Worm (Caenorhabditis elegans) whole organism, late embryonic: ENCODE results near the gene col-102.

Experiments
- ahr-1 ChIP-seq: sonication (generic microtip); optimal IDR thresholded peaks from 2 replicates; lab custom pipeline; 2016; ENCODE audit warnings: missing genetic modification characterization, missing compliant biosample characterization
- dve-1 ChIP-seq: sonication (generic microtip); optimal IDR thresholded peaks from 2 replicates; lab custom pipeline; 2017; ENCODE audit warnings: antibody characterized with exemption, mild to moderate bottlenecking, missing genetic modification characterization, missing compliant biosample characterization
- elt-2 ChIP-seq: sonication (generic microtip); optimal IDR thresholded peaks from 2 replicates; lab custom pipeline; 2016; ENCODE audit warnings: missing genetic modification reagents, missing genetic modification characterization, missing compliant biosample characterization

DNA sequence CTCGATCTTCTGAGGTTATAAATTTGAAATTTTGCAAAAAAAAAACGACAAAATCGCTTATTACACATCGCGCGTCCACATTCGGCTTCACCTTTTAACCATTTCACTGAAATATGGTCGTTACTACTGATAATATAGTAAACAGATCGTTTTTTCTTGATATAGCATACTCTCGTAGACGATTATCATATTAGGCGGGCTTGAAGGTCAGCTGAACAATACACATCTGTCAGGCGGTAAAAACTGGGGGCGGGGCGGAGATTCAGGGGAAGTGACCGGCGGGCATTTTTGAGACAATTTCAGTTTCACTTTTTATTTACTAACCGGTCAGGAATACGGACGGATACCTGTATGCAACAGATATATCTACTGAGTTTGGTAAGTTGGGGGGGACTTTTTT is 11.0 kb downstream of the col-102 start, which contains the start of gene C18H7.1:
- TF ChIP-seq ahr-1 (tag; lab: Kevin White, UChicago) (no peak), dve-1 (tag; lab: Kevin White, UChicago) (no peak), elt-2 (tag; lab: Kevin White, UChicago) (no peak)
